Fruit fly (Drosophila melanogaster) whole organism, adult: ENCODE data around the gene CG13022.
"Not testable (repeated sequence)": the region's sequence is repeated elsewhere in the genome, so short reads cannot be mapped to it uniquely, and the experiment has no call there.

Experiments
- CG11617 ChIP-seq: fragments of 200-800 bp; sonication (Bioruptor generic); optimal IDR thresholded peaks from 2 replicates; lab custom pipeline; 2017; ENCODE audit warnings: mild to moderate bottlenecking, missing biosample characterization, missing genetic modification reagents, missing genetic modification characterization
- CG12768 ChIP-seq: fragments of 200-800 bp; sonication (Bioruptor generic); optimal IDR thresholded peaks from 2 replicates; lab custom pipeline; 2017; ENCODE audit warnings: missing biosample characterization, missing genetic modification characterization, mild to moderate bottlenecking, moderate library complexity, missing genetic modification reagents
- CG14711 ChIP-seq: fragments of 200-800 bp; sonication (Bioruptor generic); optimal IDR thresholded peaks from 2 replicates; lab custom pipeline; 2018; ENCODE audit warnings: missing biosample characterization, mild to moderate bottlenecking, missing genetic modification characterization, moderate library complexity
- CG1620 ChIP-seq: fragments of 200-800 bp; sonication (Bioruptor generic); optimal IDR thresholded peaks from 2 replicates; lab custom pipeline; 2016; ENCODE audit warnings: missing biosample characterization, missing genetic modification characterization
- CG33017 ChIP-seq: fragments of 200-800 bp; sonication (Bioruptor generic); optimal IDR thresholded peaks from 2 replicates; lab custom pipeline; 2018; ENCODE audit warnings: missing biosample characterization, mild to moderate bottlenecking, missing genetic modification characterization, moderate library complexity
- CG5204 ChIP-seq: fragments of 200-800 bp; sonication (Bioruptor generic); optimal IDR thresholded peaks from 2 replicates; lab custom pipeline; 2016; ENCODE audit warnings: missing biosample characterization, missing genetic modification characterization
- CG7045 ChIP-seq: fragments of 200-800 bp; sonication (Bioruptor generic); optimal IDR thresholded peaks from 2 replicates; lab custom pipeline; 2017; ENCODE audit warnings: missing biosample characterization, mild to moderate bottlenecking, missing genetic modification characterization
- CG7101 ChIP-seq: fragments of 200-800 bp; sonication (Bioruptor generic); optimal IDR thresholded peaks from 2 replicates; lab custom pipeline; 2018; ENCODE audit warnings: missing biosample characterization, mild to moderate bottlenecking, missing genetic modification characterization, moderate library complexity
- Clk ChIP-seq: fragments of 200-800 bp; sonication (Bioruptor generic); optimal IDR thresholded peaks from 2 replicates; lab custom pipeline; 2017; ENCODE audit warnings: missing biosample characterization, missing genetic modification characterization
- Crg-1 ChIP-seq: fragments of 200-800 bp; sonication (Bioruptor generic); optimal IDR thresholded peaks from 2 replicates; lab custom pipeline; 2016; ENCODE audit warnings: missing biosample characterization, missing genetic modification characterization
- Hr96 ChIP-seq: fragments of 200-800 bp; sonication (Bioruptor generic); optimal IDR thresholded peaks from 2 replicates; lab custom pipeline; 2016; ENCODE audit warnings: missing biosample characterization, missing genetic modification characterization
- Mnt ChIP-seq: fragments of 200-800 bp; sonication (Bioruptor generic); optimal IDR thresholded peaks from 2 replicates; lab custom pipeline; 2016; ENCODE audit warnings: missing biosample characterization, mild to moderate bottlenecking, missing genetic modification characterization
- bab1 ChIP-seq: fragments of 200-800 bp; sonication (Bioruptor generic); optimal IDR thresholded peaks from 3 replicates; lab custom pipeline; 2019; ENCODE audit warnings: missing biosample characterization, mild to moderate bottlenecking, missing genetic modification characterization, moderate library complexity
- cic ChIP-seq: fragments of 200-800 bp; sonication (Bioruptor generic); optimal IDR thresholded peaks from 2 replicates; lab custom pipeline; 2017; ENCODE audit warnings: missing biosample characterization, mild to moderate bottlenecking, missing genetic modification characterization, moderate library complexity
- cnc ChIP-seq, 2 experiments: fragments of >200 bp; optimal IDR thresholded peaks; 2 replicates each; lab custom pipeline; 2017
- kay ChIP-seq: fragments of 200-800 bp; sonication (Bioruptor generic); peaks from one replicate; lab custom pipeline; 2016; ENCODE audit warnings: missing biosample characterization, missing genetic modification characterization, borderline replicate concordance
- ovo ChIP-seq: fragments of 200-800 bp; sonication (Bioruptor generic); optimal IDR thresholded peaks from 2 replicates; lab custom pipeline; 2016; ENCODE audit warnings: missing biosample characterization, missing genetic modification characterization
- pad ChIP-seq: fragments of 200-800 bp; sonication (Bioruptor generic); optimal IDR thresholded peaks from 3 replicates; lab custom pipeline; 2017; ENCODE audit warnings: missing biosample characterization, missing genetic modification characterization, mild to moderate bottlenecking, moderate library complexity, missing genetic modification reagents
- tj ChIP-seq: fragments of 200-800 bp; sonication (Bioruptor generic); optimal IDR thresholded peaks from 3 replicates; lab custom pipeline; 2017; ENCODE audit warnings: missing biosample characterization, mild to moderate bottlenecking, missing genetic modification characterization, moderate library complexity
- toe ChIP-seq: fragments of 200-800 bp; sonication (Bioruptor generic); optimal IDR thresholded peaks from 2 replicates; lab custom pipeline; 2016; ENCODE audit warnings: missing biosample characterization, missing genetic modification characterization

CG13022 gene

dm6 chr3L:16956003-16956767 lies 17.4 kb upstream of the CG13022 start:
- TF ChIP-seq tj (peak; percentile 52), bab1 (GFP tag; lab: Kevin White, UChicago) (no peak)

dm6 chr3L:16955219-16956002 lies 16.7 kb upstream of the CG13022 start:
- TF ChIP-seq Mnt (GFP tag; lab: Kevin White, UChicago) (peak; percentile 27), CG7101 (tag; lab: Kevin White, UChicago) (peak; percentile 26), CG12768 (GFP tag; lab: Kevin White, UChicago) (peak; percentile 19), CG14711 (tag; lab: Kevin White, UChicago) (peak; percentile 25), bab1 (GFP tag; lab: Kevin White, UChicago) (peak; percentile 56), ovo (GFP tag; lab: Kevin White, UChicago) (no peak), Hr96 (GFP tag; lab: Kevin White, UChicago) (peak; percentile 20), pad (GFP tag; lab: Kevin White, UChicago) (peak; percentile 38), tj (no peak), CG7045 (GFP tag; lab: Kevin White, UChicago) (no peak), CG1620 (peak; percentile 58), CG33017 (tag; lab: Kevin White, UChicago) (no peak), Crg-1 (GFP tag; lab: Kevin White, UChicago) (peak; percentile 8)

DNA sequence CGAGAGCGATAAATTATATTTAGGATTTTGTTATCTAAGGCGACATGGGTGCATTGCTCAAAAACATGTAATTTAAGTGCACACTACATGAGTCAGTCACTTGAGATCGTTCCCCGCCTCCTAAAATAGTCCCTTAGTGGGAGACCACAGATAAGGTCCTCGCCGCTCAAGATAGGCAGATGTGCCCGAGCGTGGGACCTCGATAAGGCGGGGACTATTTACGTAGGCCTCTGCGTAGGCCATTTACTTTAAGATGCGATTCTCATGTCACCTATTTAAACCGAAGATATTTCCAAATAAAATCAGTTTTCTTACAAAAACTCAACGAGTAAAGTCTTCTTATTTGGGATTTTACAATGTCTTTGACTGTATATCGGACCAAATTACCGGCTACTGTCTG lies 15.8 kb upstream of the CG13022 start, which contains the start of gene Ogdh:
Gene Ogdh, plus strand, starts transcription at position 301 of the 400 bp plus-strand sequence.
- TF ChIP-seq CG7045, Clk, pad (GFP tag; lab: Kevin White, UChicago): not testable (repeated sequence)

DNA sequence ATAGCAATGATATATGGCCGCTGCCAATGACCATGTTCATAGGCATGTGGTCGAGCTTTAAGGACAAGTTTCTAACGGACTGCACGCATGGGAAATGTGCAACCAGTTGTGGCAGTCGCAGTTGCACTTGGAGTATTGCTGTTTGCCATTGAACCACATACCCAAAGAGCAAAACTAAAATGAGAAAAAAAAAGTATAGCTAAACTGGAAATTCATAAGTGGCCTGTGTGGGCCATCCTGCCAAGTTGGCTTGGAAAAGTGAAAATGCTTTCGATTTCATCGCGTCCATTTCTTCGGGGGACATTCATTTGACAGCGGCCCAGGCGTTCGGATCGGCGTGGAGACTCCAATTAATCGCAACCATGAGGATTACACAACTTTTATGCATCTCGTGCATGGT lies 5.3 kb upstream of the CG13022 start, which contains the start of gene Obp73a:
Gene Obp73a, plus strand, starts transcription at position 301 of the 400 bp plus-strand sequence.
- TF ChIP-seq Crg-1 (GFP tag; lab: Kevin White, UChicago) (no peak), CG7045 (GFP tag; lab: Kevin White, UChicago) (no peak), Mnt (GFP tag; lab: Kevin White, UChicago) (no peak), CG33017 (tag; lab: Kevin White, UChicago) (no peak), Clk (GFP tag; lab: Kevin White, UChicago) (no peak), CG12768 (GFP tag; lab: Kevin White, UChicago) (no peak), kay (no peak), CG7101 (tag; lab: Kevin White, UChicago) (no peak), cnc (optimal IDR thresholded peaks at IDR 0.05; lab: Kevin White, UChicago) (no peak), Hr96 (GFP tag; lab: Kevin White, UChicago) (no peak), cic (GFP tag; lab: Kevin White, UChicago) (no peak), CG14711 (tag; lab: Kevin White, UChicago) (no peak), tj (no peak), ovo (GFP tag; lab: Kevin White, UChicago) (no peak)

- TF ChIP-seq tj (no peak), CG5204 (GFP tag; lab: Kevin White, UChicago) (no peak), CG12768 (GFP tag; lab: Kevin White, UChicago) (no peak), cnc (optimal IDR thresholded peaks at IDR 0.05; lab: Kevin White, UChicago) (no peak), Crg-1 (GFP tag; lab: Kevin White, UChicago) (no peak), Clk (GFP tag; lab: Kevin White, UChicago) (no peak), Hr96 (GFP tag; lab: Kevin White, UChicago) (no peak), Mnt (GFP tag; lab: Kevin White, UChicago) (no peak), toe (GFP tag; lab: Kevin White, UChicago) (no peak), CG11617 (no peak), CG7101 (tag; lab: Kevin White, UChicago) (no peak)
These were observed 2.6 kb upstream of the CG13022 start for dm6 chr3L:16941319-16941718.

DNA sequence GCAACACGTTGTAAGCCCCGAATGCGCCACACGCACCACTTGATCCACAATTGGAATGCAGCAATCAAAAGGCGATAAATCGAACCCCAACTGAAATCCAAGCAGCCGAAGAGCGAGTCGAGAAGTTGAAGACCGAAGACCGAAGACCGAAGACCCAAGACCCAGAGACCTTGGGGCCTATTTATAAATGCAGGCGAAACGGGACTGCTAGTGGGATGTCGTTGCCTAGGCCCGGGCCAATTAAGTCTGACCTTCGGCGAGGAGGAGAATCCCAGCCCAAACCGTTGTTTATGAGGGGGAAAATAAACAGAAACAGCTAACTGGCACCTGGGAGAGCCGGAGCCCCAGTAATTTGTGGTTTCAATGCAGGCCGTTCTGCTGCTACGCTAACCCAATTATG lies 2.1 kb downstream of the CG13022 start:
- TF ChIP-seq Mnt (GFP tag; lab: Kevin White, UChicago) = no peak
- TF ChIP-seq CG11617 = no peak
- TF ChIP-seq CG12768 (GFP tag; lab: Kevin White, UChicago) = no peak
- no peak for TF ChIP-seq cic (GFP tag; lab: Kevin White, UChicago)
- TF ChIP-seq ovo (GFP tag; lab: Kevin White, UChicago) = no peak
- no peak for TF ChIP-seq cnc (optimal IDR thresholded peaks at IDR 0.05; lab: Kevin White, UChicago)
- TF ChIP-seq CG5204 (GFP tag; lab: Kevin White, UChicago) = no peak
- no peak for TF ChIP-seq CG7045 (GFP tag; lab: Kevin White, UChicago)
- TF ChIP-seq bab1 (GFP tag; lab: Kevin White, UChicago) = no peak
- no peak for TF ChIP-seq CG33017 (tag; lab: Kevin White, UChicago)
- TF ChIP-seq CG1620 = no peak
- no peak for TF ChIP-seq Hr96 (GFP tag; lab: Kevin White, UChicago)
